Worm (Caenorhabditis elegans): ENCODE results near the gene M01D1.12.

- no peak for TF ChIP-seq ceh-13 (GFP tag; optimal IDR thresholded peaks at IDR 0.05)
- no peak for TF ChIP-seq scrt-1 (GFP tag; IDR thresholded peaks at IDR 0.05)
- no peak for TF ChIP-seq F13C5.2 (tag; optimal IDR thresholded peaks at IDR 0.05)
- TF ChIP-seq ama-1 (optimal IDR thresholded peaks at IDR 0.05) = no peak
- TF ChIP-seq flt-1 (GFP tag; IDR thresholded peaks at IDR 0.05) = no peak
- TF ChIP-seq hmg-4 (GFP tag; optimal IDR thresholded peaks at IDR 0.05) = no peak
- no peak for TF ChIP-seq tbx-37 (GFP tag; conservative IDR thresholded peaks at IDR 0.05)
- no peak for TF ChIP-seq B0310.2 (tag; optimal IDR thresholded peaks at IDR 0.05)
Measured at ce11 chrII:1046937-1047336, 20.2 kb downstream of the M01D1.12 start.

Data from whole organism, early embryonic.